Fruit fly (Drosophila melanogaster): ENCODE results near the gene CG33301.

The CG33301 gene

dm6 chr2L:10003593-10003992 lies 45.8 kb upstream of the CG33301 start, which contains the start of gene Ndf (continued):
- TF ChIP-seq scrt (GFP tag; optimal IDR thresholded peaks at IDR 0.05) (peak; percentile 26), Asciz (GFP tag; optimal IDR thresholded peaks at IDR 0.05) (no peak), Xrp1 (GFP tag; IDR thresholded peaks at IDR 0.05) (peak; percentile 78), ATbp (GFP tag; optimal IDR thresholded peaks at IDR 0.05) (no peak), fru (optimal IDR thresholded peaks at IDR 0.05) (no peak), ranshi (GFP tag; IDR thresholded peaks at IDR 0.05) (peak; percentile 70; the same call in 1 of the 2 replicates), CG9727 (GFP tag; optimal IDR thresholded peaks at IDR 0.05) (peak; percentile 46), ro (GFP tag; IDR thresholded peaks at IDR 0.05) (no peak), CG13296 (GFP tag; optimal IDR thresholded peaks at IDR 0.05) (peak; percentile 61), Lim3 (GFP tag; IDR thresholded peaks at IDR 0.05) (no peak), wek (GFP tag; optimal IDR thresholded peaks at IDR 0.05) (peak; percentile 41), sima (GFP tag; optimal IDR thresholded peaks at IDR 0.05) (no peak), CG2678 (tag; optimal IDR thresholded peaks at IDR 0.05) (peak; percentile 64), ftz-f1 (GFP tag; optimal IDR thresholded peaks at IDR 0.05) (peak; percentile 41), h (optimal IDR thresholded peaks at IDR 0.05) (no peak), Fer3 (tag; optimal IDR thresholded peaks at IDR 0.05) (peak; percentile 34), CG4730 (GFP tag; IDR thresholded peaks at IDR 0.05) (peak; percentile 51), sc (optimal IDR thresholded peaks at IDR 0.05) (no peak), sc (GFP tag; optimal IDR thresholded peaks at IDR 0.05) (no peak), CG4707 (GFP tag; optimal IDR thresholded peaks at IDR 0.05) (no peak), CG10366 (GFP tag; IDR thresholded peaks at IDR 0.05) (peak; percentile 57), dm (GFP tag; optimal IDR thresholded peaks at IDR 0.05) (peak; percentile 44), Taf1 (GFP tag; IDR thresholded peaks at IDR 0.05) (no peak), croc (GFP tag; conservative IDR thresholded peaks at IDR 0.05) (no peak), hkb (optimal IDR thresholded peaks at IDR 0.05) (no peak), hkb (GFP tag; IDR thresholded peaks at IDR 0.05) (peak; percentile 18; the same call in 1 of the 2 replicates), CG12942 (GFP tag; optimal IDR thresholded peaks at IDR 0.05) (peak; percentile 50), Kr (GFP tag; optimal IDR thresholded peaks at IDR 0.05) (no peak), CG4617 (GFP tag; optimal IDR thresholded peaks at IDR 0.05; ENCODE audit: borderline replicate concordance) (peak; percentile 67), CG18476 (GFP tag; optimal IDR thresholded peaks at IDR 0.05) (peak; percentile 43), corto (GFP tag; optimal IDR thresholded peaks at IDR 0.05) (no peak), D (optimal IDR thresholded peaks at IDR 0.05) (no peak), D (GFP tag; optimal IDR thresholded peaks at IDR 0.05) (no peak), dysf (GFP tag; IDR thresholded peaks at IDR 0.05) (peak; percentile 67), bigmax (GFP tag; optimal IDR thresholded peaks at IDR 0.05) (no peak), CG6689 (GFP tag; IDR thresholded peaks at IDR 0.05) (peak; percentile 63), Dref (GFP tag; IDR thresholded peaks at IDR 0.05) (peak; percentile 96), crc (GFP tag; optimal IDR thresholded peaks at IDR 0.05) (no peak), CG16863 (GFP tag; optimal IDR thresholded peaks at IDR 0.05) (no peak), esg (GFP tag; conservative IDR thresholded peaks at IDR 0.05) (no peak; the same call in 1 of the 2 replicates), Hmx (GFP tag; optimal IDR thresholded peaks at IDR 0.05) (no peak), CG11085 (GFP tag; IDR thresholded peaks at IDR 0.05) (peak; percentile 67), sisA (GFP tag; IDR thresholded peaks at IDR 0.05) (peak; percentile 50), CoRest (tag; optimal IDR thresholded peaks at IDR 0.05) (peak; percentile 54), CG7839 (tag; optimal IDR thresholded peaks at IDR 0.05) (peak; percentile 61), CG6813 (GFP tag; optimal IDR thresholded peaks at IDR 0.05) (peak; percentile 24), Tbp (GFP tag; optimal IDR thresholded peaks at IDR 0.05) (no peak), CG1529 (GFP tag; optimal IDR thresholded peaks at IDR 0.05) (no peak), CG6854 (GFP tag; optimal IDR thresholded peaks at IDR 0.05) (no peak), tll (GFP tag; optimal IDR thresholded peaks at IDR 0.05) (no peak), az2 (GFP tag; optimal IDR thresholded peaks at IDR 0.05) (peak; percentile 50), HLH54F (GFP tag; optimal IDR thresholded peaks at IDR 0.05) (peak; percentile 41), D19A (tag; optimal IDR thresholded peaks at IDR 0.05) (peak; percentile 35)

Data from whole organism, embryonic.